Fruit fly (Drosophila melanogaster) Kc167 (cell line): ENCODE measurements around the gene Acp63F.

Experiments used
- Myc ChIP-seq: fragments of >200 bp; optimal IDR thresholded peaks from 2 replicates; lab custom pipeline; 2017; ENCODE audit warnings: missing external identifiers
- Sin3A ChIP-seq: fragments of >200 bp; optimal IDR thresholded peaks from 2 replicates; lab custom pipeline; 2018; ENCODE audit warnings: missing external identifiers
- insv ChIP-seq: fragments of >200 bp; optimal IDR thresholded peaks from 3 replicates; lab custom pipeline; 2018; ENCODE audit warnings: missing external identifiers

DNA sequence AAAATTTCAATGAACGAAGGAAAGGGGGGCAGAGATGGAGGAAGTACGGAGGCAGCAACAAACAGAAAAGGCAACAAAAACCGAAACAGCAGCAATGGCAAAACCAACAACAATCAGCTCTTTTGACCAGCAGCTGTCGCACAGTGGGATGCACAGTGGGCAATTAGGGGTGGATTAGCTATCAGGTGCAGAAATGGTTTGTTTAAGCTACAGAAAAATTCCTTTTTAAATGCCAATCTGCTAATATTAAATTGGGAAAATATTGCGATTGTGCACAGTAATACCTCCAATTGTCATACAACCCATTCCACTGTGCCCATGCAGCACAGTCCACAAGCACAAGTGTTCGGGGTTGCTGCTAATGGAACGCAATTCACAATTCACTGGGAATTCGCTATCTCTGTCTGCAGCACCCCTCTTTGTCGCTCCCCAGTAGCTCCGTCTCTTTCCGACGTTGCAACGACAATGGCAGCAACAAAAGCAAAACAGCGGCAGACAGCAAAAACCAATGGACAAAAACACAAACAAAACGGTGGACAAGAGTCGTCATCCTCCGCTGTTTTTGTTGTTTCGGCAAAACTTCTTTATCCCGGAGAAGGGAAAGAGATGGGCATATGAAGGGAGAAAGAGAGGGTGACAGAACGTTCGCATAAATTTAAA lies 31.0 kb downstream of the Acp63F start:
- TF ChIP-seq insv (no peak), Sin3A (no peak), Myc (lab: Kevin White, UChicago) (no peak)
